Fruit fly (Drosophila melanogaster): ENCODE results near the gene CG5188.

The CG5188 gene

dm6 chr2L:10428528-10428927 lies at the start of gene CG5188:
Gene CG5188, plus strand, starts transcription at chr2L:10428829.
- TF ChIP-seq usp (GFP tag; optimal IDR thresholded peaks at IDR 0.05) (no peak), CG8478 (optimal IDR thresholded peaks at IDR 0.05) (no peak), EcR (GFP tag; optimal IDR thresholded peaks at IDR 0.05) (no peak)

- no peak for TF ChIP-seq usp (GFP tag; optimal IDR thresholded peaks at IDR 0.05)
- no peak for TF ChIP-seq CG8478 (optimal IDR thresholded peaks at IDR 0.05)
- TF ChIP-seq EcR (GFP tag; optimal IDR thresholded peaks at IDR 0.05) = no peak
These were observed 48.8 kb upstream of the CG5188 start, which contains the start of gene gny for dm6 chr2L:10379865-10380264. Gene gny, plus strand, starts transcription at chr2L:10380103.

dm6 chr2L:10381890-10382450 lies 46.7 kb upstream of the CG5188 start, which contains the start of gene CG5096:
Gene CG5096, plus strand, starts transcription at chr2L:10382263.
- no peak for TF ChIP-seq EcR (GFP tag; optimal IDR thresholded peaks at IDR 0.05)
- no peak for TF ChIP-seq usp (GFP tag; optimal IDR thresholded peaks at IDR 0.05)
- no peak for TF ChIP-seq pan (optimal IDR thresholded peaks at IDR 0.05)
- no peak for TF ChIP-seq Dll (optimal IDR thresholded peaks at IDR 0.05)
- TF ChIP-seq CG8478 (optimal IDR thresholded peaks at IDR 0.05) = no peak
- TF ChIP-seq psq (optimal IDR thresholded peaks at IDR 0.05) = no peak

- no peak for TF ChIP-seq EcR (GFP tag; optimal IDR thresholded peaks at IDR 0.05)
- TF ChIP-seq pan (optimal IDR thresholded peaks at IDR 0.05) = no peak
- TF ChIP-seq usp (GFP tag; optimal IDR thresholded peaks at IDR 0.05) = no peak
- TF ChIP-seq Dll (optimal IDR thresholded peaks at IDR 0.05) = no peak
- no peak for TF ChIP-seq psq (optimal IDR thresholded peaks at IDR 0.05)
- no peak for TF ChIP-seq CG8478 (optimal IDR thresholded peaks at IDR 0.05)
These were observed 42.3 kb upstream of the CG5188 start, which contains the start of the genes Cdk1 and mRpS7 for dm6 chr2L:10386208-10386805. Gene Cdk1, minus strand, starts transcription at chr2L:10386262. Gene mRpS7, plus strand, starts transcription at chr2L:10386662.

- TF ChIP-seq pan (optimal IDR thresholded peaks at IDR 0.05) (no peak), Dll (optimal IDR thresholded peaks at IDR 0.05) (no peak), CG8478 (optimal IDR thresholded peaks at IDR 0.05) (no peak), psq (optimal IDR thresholded peaks at IDR 0.05) (no peak), EcR (GFP tag; optimal IDR thresholded peaks at IDR 0.05) (no peak), usp (GFP tag; optimal IDR thresholded peaks at IDR 0.05) (no peak)
These were observed 41.8 kb upstream of the CG5188 start for dm6 chr2L:10386824-10387223.

dm6 chr2L:10387869-10388726 lies 40.5 kb upstream of the CG5188 start, which contains the start of gene da:
Gene da, plus strand, starts transcription at chr2L:10388105.
- TF ChIP-seq EcR (GFP tag; optimal IDR thresholded peaks at IDR 0.05) (no peak), psq (optimal IDR thresholded peaks at IDR 0.05) (no peak)

dm6 chr2L:10393467-10393866 lies 35.2 kb upstream of the CG5188 start:
- no peak for TF ChIP-seq pan (optimal IDR thresholded peaks at IDR 0.05)
- TF ChIP-seq CG8478 (optimal IDR thresholded peaks at IDR 0.05) = no peak
- TF ChIP-seq usp (GFP tag; optimal IDR thresholded peaks at IDR 0.05) = no peak
- no peak for TF ChIP-seq EcR (GFP tag; optimal IDR thresholded peaks at IDR 0.05)
- no peak for TF ChIP-seq Dll (optimal IDR thresholded peaks at IDR 0.05)
- no peak for TF ChIP-seq psq (optimal IDR thresholded peaks at IDR 0.05)

- no peak for TF ChIP-seq EcR (GFP tag; optimal IDR thresholded peaks at IDR 0.05)
- no peak for TF ChIP-seq pan (optimal IDR thresholded peaks at IDR 0.05)
- no peak for TF ChIP-seq Dll (optimal IDR thresholded peaks at IDR 0.05)
- TF ChIP-seq usp (GFP tag; optimal IDR thresholded peaks at IDR 0.05) = no peak
- TF ChIP-seq psq (optimal IDR thresholded peaks at IDR 0.05) = no peak
- no peak for TF ChIP-seq CG8478 (optimal IDR thresholded peaks at IDR 0.05)
These were observed 33.6 kb upstream of the CG5188 start for dm6 chr2L:10395035-10395434.

- TF ChIP-seq usp (GFP tag; optimal IDR thresholded peaks at IDR 0.05) (no peak), CG8478 (optimal IDR thresholded peaks at IDR 0.05) (no peak), EcR (GFP tag; optimal IDR thresholded peaks at IDR 0.05) (no peak), psq (optimal IDR thresholded peaks at IDR 0.05) (no peak), Dll (optimal IDR thresholded peaks at IDR 0.05) (no peak)
These were observed 32.8 kb upstream of the CG5188 start, which contains the start of gene Mdh1 for dm6 chr2L:10395642-10396487. Gene Mdh1, minus strand, starts transcription at chr2L:10396332.

dm6 chr2L:10396488-10396824 lies 32.2 kb upstream of the CG5188 start, which contains the start of gene Cnot4:
Gene Cnot4, plus strand, starts transcription at chr2L:10396716.
- TF ChIP-seq Dll (optimal IDR thresholded peaks at IDR 0.05) (no peak), usp (GFP tag; optimal IDR thresholded peaks at IDR 0.05) (no peak), EcR (GFP tag; optimal IDR thresholded peaks at IDR 0.05) (no peak), CG8478 (optimal IDR thresholded peaks at IDR 0.05) (no peak)

dm6 chr2L:10396877-10397587 lies 31.6 kb upstream of the CG5188 start:
- TF ChIP-seq pan (optimal IDR thresholded peaks at IDR 0.05) (no peak), EcR (GFP tag; optimal IDR thresholded peaks at IDR 0.05) (no peak), Dll (optimal IDR thresholded peaks at IDR 0.05) (no peak), psq (optimal IDR thresholded peaks at IDR 0.05) (no peak), usp (GFP tag; optimal IDR thresholded peaks at IDR 0.05) (no peak), CG8478 (optimal IDR thresholded peaks at IDR 0.05) (no peak)
